2 worm cellular contexts compared by ENCODE assay signal in the genomic region with DNA sequence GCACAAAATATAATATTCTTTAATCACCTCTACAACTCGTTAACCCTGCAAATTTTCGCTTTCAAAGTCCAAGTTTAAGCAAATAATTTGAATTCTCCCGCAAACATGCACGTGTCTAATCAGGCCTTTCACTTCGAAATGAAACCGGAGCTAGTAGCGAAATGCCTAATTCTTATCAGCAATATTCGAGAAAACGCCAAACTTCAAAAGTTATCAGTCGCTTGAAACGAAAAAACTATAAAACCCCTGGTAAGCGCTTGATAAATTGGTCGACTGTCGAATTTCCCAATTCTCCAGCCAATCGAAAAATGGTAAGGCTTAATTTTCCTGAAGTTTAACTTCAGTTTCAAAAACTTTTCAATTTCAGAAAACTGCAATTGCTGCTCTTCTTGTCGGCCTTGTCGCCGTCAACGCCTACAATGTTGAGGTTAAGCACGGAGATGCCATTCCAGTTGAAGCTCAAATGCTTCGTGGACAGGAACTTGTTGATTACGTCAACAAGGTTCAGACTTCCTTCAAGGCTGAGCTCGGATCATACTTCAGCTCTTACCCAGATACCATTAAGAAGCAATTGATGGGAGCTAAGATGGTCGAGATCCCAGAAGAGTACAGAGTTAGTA.
TF ChIP-seq lines count a peak whose summit lies in the region.

A gene (plus strand): TSS at position 188 of the 620 bp plus-strand sequence.

TF ChIP-seq in whole organism, L4 larva, 104 proteins besides CTCF, POLR2A, EP300 and RAD21 (continued from another document):
- no peak for TF ChIP-seq fos-1 (tag; optimal IDR thresholded peaks at IDR 0.05; lab: Kevin White, UChicago)
- TF ChIP-seq lin-15B (tag; optimal IDR thresholded peaks at IDR 0.05; lab: Kevin White, UChicago): no peak
- peak; percentile 57; the same call in 1 of the 2 replicates for TF ChIP-seq mdt-29 (GFP tag; IDR thresholded peaks at IDR 0.05; lab: Robert Waterston, UW)
- TF ChIP-seq ceh-28 (tag; optimal IDR thresholded peaks at IDR 0.05; lab: Kevin White, UChicago): no peak
- peak; percentile 67 for TF ChIP-seq T26A8.4 (GFP tag; IDR thresholded peaks at IDR 0.05; lab: Robert Waterston, UW)
- TF ChIP-seq duxl-1 (tag; optimal IDR thresholded peaks at IDR 0.05; lab: Kevin White, UChicago; ENCODE audit: poor library complexity): no peak
- no peak for TF ChIP-seq Y75B8A.6 (GFP tag; IDR thresholded peaks at IDR 0.05; lab: Robert Waterston, UW)
- TF ChIP-seq nhr-28 (tag; optimal IDR thresholded peaks at IDR 0.05; lab: Kevin White, UChicago): peak; percentile 55
- no peak for TF ChIP-seq ceh-32 (tag; optimal IDR thresholded peaks at IDR 0.05; lab: Kevin White, UChicago; ENCODE audit: poor library complexity)
- TF ChIP-seq php-3 (GFP tag; IDR thresholded peaks at IDR 0.05; lab: Robert Waterston, UW): peak; percentile 40; the same call in 1 of the 2 replicates
- no peak for TF ChIP-seq madf-5 (GFP tag; IDR thresholded peaks at IDR 0.05; lab: Robert Waterston, UW)
- TF ChIP-seq dmd-9 (GFP tag; IDR thresholded peaks at IDR 0.05; lab: Robert Waterston, UW): no peak
- TF ChIP-seq zag-1 (tag; optimal IDR thresholded peaks at IDR 0.05; lab: Kevin White, UChicago): no peak
- no peak for TF ChIP-seq daf-16 (GFP tag; optimal IDR thresholded peaks at IDR 0.05; lab: Kevin White, UChicago)
- TF ChIP-seq daf-16 (tag; optimal IDR thresholded peaks at IDR 0.05; lab: Kevin White, UChicago): peak; percentile 65
- TF ChIP-seq Y5F2A.4 (GFP tag; optimal IDR thresholded peaks at IDR 0.05; lab: Kevin White, UChicago): no peak
- TF ChIP-seq pqm-1 (tag; optimal IDR thresholded peaks at IDR 0.05; lab: Kevin White, UChicago): peak; percentile 50
- TF ChIP-seq hlh-30 (tag; optimal IDR thresholded peaks at IDR 0.05; lab: Kevin White, UChicago; ENCODE audit: insufficient read depth): peak; percentile 19
- TF ChIP-seq nhr-6 (tag; optimal IDR thresholded peaks at IDR 0.05; lab: Kevin White, UChicago): peak; percentile 28
- TF ChIP-seq dmd-6 (GFP tag; IDR thresholded peaks at IDR 0.05; lab: Robert Waterston, UW): peak; percentile 56
- peak; percentile 41 for TF ChIP-seq hlh-11 (tag; optimal IDR thresholded peaks at IDR 0.05; lab: Kevin White, UChicago)
- TF ChIP-seq egl-27 (tag; optimal IDR thresholded peaks at IDR 0.05; lab: Kevin White, UChicago): no peak
TF ChIP-seq in whole organism, L4 larva: peak in this region for 16.

TF ChIP-seq in whole organism, young adult, 124 proteins besides CTCF, POLR2A, EP300 and RAD21 (continued from another document):
- TF ChIP-seq rpc-1 (optimal IDR thresholded peaks at IDR 0.05; lab: Kevin White, UChicago) (no peak), rpc-1 (tag; optimal IDR thresholded peaks at IDR 0.05; lab: Kevin White, UChicago) (no peak), nhr-179 (tag; optimal IDR thresholded peaks at IDR 0.05; lab: Kevin White, UChicago) (no peak), repo-1 (tag; optimal IDR thresholded peaks at IDR 0.05; lab: Kevin White, UChicago) (no peak), Y53F4B.3 (GFP tag; IDR thresholded peaks at IDR 0.05; lab: Robert Waterston, UW) (no peak), snpc-1.1 (tag; optimal IDR thresholded peaks at IDR 0.05; lab: Kevin White, UChicago; ENCODE audit: insufficient read depth) (no peak), attf-6 (GFP tag; IDR thresholded peaks at IDR 0.05; lab: Robert Waterston, UW) (no peak), nhr-90 (tag; optimal IDR thresholded peaks at IDR 0.05; lab: Kevin White, UChicago) (no peak), mel-28 (tag; optimal IDR thresholded peaks at IDR 0.05; lab: Kevin White, UChicago; ENCODE audit: borderline replicate concordance) (no peak), B0336.3 (GFP tag; IDR thresholded peaks at IDR 0.05; lab: Robert Waterston, UW) (peak; percentile 10; the same call in 1 of the 2 replicates), ama-1 (optimal IDR thresholded peaks at IDR 0.05; lab: Kevin White, UChicago) (no peak), ama-1 (GFP tag; optimal IDR thresholded peaks at IDR 0.05; lab: Kevin White, UChicago) (no peak), ZK185.1 (tag; optimal IDR thresholded peaks at IDR 0.05; lab: Kevin White, UChicago; ENCODE audit: poor library complexity, severe bottlenecking) (peak; percentile 13), ekl-4 (GFP tag; IDR thresholded peaks at IDR 0.05; lab: Robert Waterston, UW) (peak; percentile 40; the same call in 1 of the 2 replicates), attf-3 (GFP tag; conservative IDR thresholded peaks at IDR 0.05; lab: Robert Waterston, UW) (no peak), let-526 (GFP tag; IDR thresholded peaks at IDR 0.05; lab: Robert Waterston, UW) (peak; percentile 54; the same call in 1 of the 2 replicates), nhr-80 (tag; optimal IDR thresholded peaks at IDR 0.05; lab: Kevin White, UChicago) (peak; percentile 21), egl-44 (GFP tag; IDR thresholded peaks at IDR 0.05; lab: Robert Waterston, UW) (no peak), cebp-1 (GFP tag; IDR thresholded peaks at IDR 0.05; lab: Robert Waterston, UW) (no peak), cebp-1 (tag; optimal IDR thresholded peaks at IDR 0.05; lab: Kevin White, UChicago) (peak; percentile 24)
TF ChIP-seq in whole organism, young adult: peak in this region for 13.
